Fruit fly (Drosophila melanogaster): ENCODE measurements around the gene cv.
A peak's percentile ranks its signal among the peaks of the same experiment; 100 is the strongest.

Gene cv

dm6 chrX:5737157-5737556 is 47.4 kb downstream of the cv start (continued):
- TF ChIP-seq Scr (GFP tag; IDR thresholded peaks at IDR 0.05; ENCODE audit: partially characterized antibody) (no peak), CG3995 (GFP tag; optimal IDR thresholded peaks at IDR 0.05) (no peak), dimm (GFP tag; IDR thresholded peaks at IDR 0.05) (no peak), Trl (optimal IDR thresholded peaks at IDR 0.05) (no peak), Trl (GFP tag; optimal IDR thresholded peaks at IDR 0.05) (no peak), E2f2 (GFP tag; IDR thresholded peaks at IDR 0.05) (peak; percentile 12; the same call in 1 of the 2 replicates), CG16815 (GFP tag; optimal IDR thresholded peaks at IDR 0.05) (peak; percentile 13), Med (GFP tag) (peak; percentile 81), CG12659 (GFP tag; optimal IDR thresholded peaks at IDR 0.05) (no peak), zen2 (GFP tag; IDR thresholded peaks at IDR 0.05; ENCODE audit: partially characterized antibody) (no peak), dm (GFP tag; optimal IDR thresholded peaks at IDR 0.05) (no peak), lilli (GFP tag; optimal IDR thresholded peaks at IDR 0.05) (no peak), Jarid2 (GFP tag; optimal IDR thresholded peaks at IDR 0.05) (no peak), pan (optimal IDR thresholded peaks at IDR 0.05) (no peak), pan (GFP tag; optimal IDR thresholded peaks at IDR 0.05 in 1 of 2, IDR thresholded peaks at IDR 0.05 in 1 of 2) (peak in 1 of 2 experiments; percentile 38), CG11695 (GFP tag; IDR thresholded peaks at IDR 0.05) (0 out of 3 replicates have a peak, but pooled peaks have one; percentile 36), Taf1 (GFP tag; IDR thresholded peaks at IDR 0.05) (0 out of 2 replicates have a peak, but pooled peaks have one; percentile 15), vvl (GFP tag; IDR thresholded peaks at IDR 0.05) (peak; percentile 76), CG10267 (tag; optimal IDR thresholded peaks at IDR 0.05) (no peak), Sin3A (optimal IDR thresholded peaks at IDR 0.05) (no peak), odd (GFP tag; optimal IDR thresholded peaks at IDR 0.05) (no peak), zfh1 (GFP tag; IDR thresholded peaks at IDR 0.05) (peak; percentile 50; the same call in 2 of the 3 replicates), Rfx (GFP tag; IDR thresholded peaks at IDR 0.05) (peak; percentile 57), dmrt99B (tag; optimal IDR thresholded peaks at IDR 0.05) (peak; percentile 6), CG2120 (GFP tag; optimal IDR thresholded peaks at IDR 0.05) (peak; percentile 21), bbx (GFP tag; IDR thresholded peaks at IDR 0.05; ENCODE audit: partially characterized antibody) (no peak), gem (tag; optimal IDR thresholded peaks at IDR 0.05) (peak; percentile 8), Ets97D (GFP tag; optimal IDR thresholded peaks at IDR 0.05) (no peak), sob (GFP tag; IDR thresholded peaks at IDR 0.05) (0 out of 2 replicates have a peak, but pooled peaks have one; percentile 12), maf-S (GFP tag; optimal IDR thresholded peaks at IDR 0.05) (no peak), lbe (GFP tag; optimal IDR thresholded peaks at IDR 0.05) (no peak), HLHmδ (GFP tag; optimal IDR thresholded peaks at IDR 0.05) (no peak), CG11247 (GFP tag; IDR thresholded peaks at IDR 0.05) (0 out of 2 replicates have a peak, but pooled peaks have one; percentile 38), CG10274 (GFP tag; optimal IDR thresholded peaks at IDR 0.05) (no peak), sug (tag; optimal IDR thresholded peaks at IDR 0.05) (no peak), nom (GFP tag; optimal IDR thresholded peaks at IDR 0.05) (no peak), CG32772 (GFP tag; IDR thresholded peaks at IDR 0.05) (0 out of 2 replicates have a peak, but pooled peaks have one; percentile 35), CG12769 (tag; optimal IDR thresholded peaks at IDR 0.05) (peak; percentile 76), CG9215 (GFP tag; IDR thresholded peaks at IDR 0.05) (peak; percentile 12; the same call in 1 of the 2 replicates), CG10209 (GFP tag; optimal IDR thresholded peaks at IDR 0.05) (peak; percentile 21), CG6175 (GFP tag; IDR thresholded peaks at IDR 0.05) (peak; percentile 41; the same call in 1 of the 3 replicates), sisA (GFP tag; IDR thresholded peaks at IDR 0.05) (peak; percentile 32; the same call in 1 of the 2 replicates), exex (tag; optimal IDR thresholded peaks at IDR 0.05) (no peak), ind (GFP tag; optimal IDR thresholded peaks at IDR 0.05) (peak; percentile 50), caup (GFP tag; optimal IDR thresholded peaks at IDR 0.05; ENCODE audit: severe bottlenecking) (peak; percentile 20), Doc2 (GFP tag; IDR thresholded peaks at IDR 0.05) (no peak), Mrtf (GFP tag; IDR thresholded peaks at IDR 0.05) (peak; percentile 50; the same call in 1 of the 3 replicates), ranshi (GFP tag; IDR thresholded peaks at IDR 0.05) (0 out of 2 replicates have a peak, but pooled peaks have one; percentile 34), pros (GFP tag; optimal IDR thresholded peaks at IDR 0.05) (no peak), CG8290 (GFP tag; optimal IDR thresholded peaks at IDR 0.05) (no peak), CG8290 (tag; optimal IDR thresholded peaks at IDR 0.05) (peak in 1 of 2 experiments; percentile 61), fd96Cb (tag; optimal IDR thresholded peaks at IDR 0.05) (no peak)
